Worm (Caenorhabditis elegans) whole organism, L4 larva: ENCODE results near the gene cln-3.3.

Source experiments
- F10B5.3 ChIP-seq: sonication (generic microtip); optimal IDR thresholded peaks from 2 replicates; lab custom pipeline; 2016; ENCODE audit warnings: mild to moderate bottlenecking, missing genetic modification characterization, missing compliant biosample characterization
- F26F4.8 ChIP-seq: fragments of 200-800 bp; sonication (Bioruptor generic); conservative IDR thresholded peaks from 2 replicates; pipeline ENCODE4 v1.3.6; 2022; ENCODE audit warnings: missing genetic modification characterization, missing compliant biosample characterization
- F44E2.7 ChIP-seq: fragments of 200-800 bp; sonication (Bioruptor generic); IDR thresholded peaks from 2 replicates; pipeline ENCODE4 v2.1.2; 2022; ENCODE audit warnings: missing genetic modification characterization, missing compliant biosample characterization
- T26A8.4 ChIP-seq: fragments of 200-800 bp; sonication (Bioruptor generic); IDR thresholded peaks from 2 replicates; pipeline ENCODE4 v1.3.6; 2022; ENCODE audit warnings: missing genetic modification characterization, missing compliant biosample characterization
- Y105C5A.15 ChIP-seq: fragments of 200-800 bp; sonication (Bioruptor generic); IDR thresholded peaks from 2 replicates; pipeline ENCODE4 v1.3.6; 2022; ENCODE audit warnings: missing genetic modification characterization, missing compliant biosample characterization
- aha-1 ChIP-seq: fragments of 150-350 bp; peaks from one replicate; lab custom pipeline; 2014; ENCODE audit warnings: missing biosample characterization, missing genetic modification characterization
- ceh-20 ChIP-seq: fragments of 200-800 bp; sonication (Bioruptor generic); IDR thresholded peaks from 2 replicates; pipeline ENCODE4 v1.3.6; 2022; ENCODE audit warnings: missing genetic modification reagents, missing genetic modification characterization, missing compliant biosample characterization
- ceh-28 ChIP-seq: fragments of 150-350 bp; optimal IDR thresholded peaks from 2 replicates; lab custom pipeline; 2014; ENCODE audit warnings: missing biosample characterization, missing genetic modification reagents, missing genetic modification characterization
- ceh-82 ChIP-seq: sonication (generic microtip); optimal IDR thresholded peaks from 2 replicates; lab custom pipeline; 2017; ENCODE audit warnings: missing biosample characterization, missing genetic modification characterization
- cey-2 ChIP-seq: sonication (generic microtip); optimal IDR thresholded peaks from 3 replicates; lab custom pipeline; 2017; ENCODE audit warnings: missing genetic modification characterization, mild to moderate bottlenecking, missing compliant biosample characterization, antibody characterized with exemption, borderline replicate concordance; ENCODE audit not compliant: insufficient read depth
- daf-19 ChIP-seq: fragments of 200-800 bp; sonication (Bioruptor generic); conservative IDR thresholded peaks from 2 replicates; pipeline ENCODE4 v1.3.6; 2022; ENCODE audit warnings: missing genetic modification characterization, missing compliant biosample characterization
- daf-8 ChIP-seq: fragments of 200-800 bp; sonication (Bioruptor generic); IDR thresholded peaks from 2 replicates; pipeline ENCODE4 v1.3.6; 2022; ENCODE audit warnings: missing genetic modification characterization, missing compliant biosample characterization
- dmd-6 ChIP-seq: fragments of 200-800 bp; sonication (Bioruptor generic); IDR thresholded peaks from 2 replicates; pipeline ENCODE4 v1.3.6; 2022; ENCODE audit warnings: missing genetic modification reagents, missing genetic modification characterization, missing compliant biosample characterization
- dmd-8 ChIP-seq: fragments of 200-800 bp; sonication (Bioruptor generic); IDR thresholded peaks from 2 replicates; pipeline ENCODE4 v1.3.6; 2022; ENCODE audit warnings: missing genetic modification characterization, missing compliant biosample characterization
- dve-1 ChIP-seq: sonication (generic microtip); optimal IDR thresholded peaks from 2 replicates; lab custom pipeline; 2017; ENCODE audit warnings: antibody characterized with exemption, mild to moderate bottlenecking, missing genetic modification characterization, missing compliant biosample characterization; ENCODE audit not compliant: insufficient read depth
- egl-27 ChIP-seq: sonication (generic microtip); optimal IDR thresholded peaks from 3 replicates; lab custom pipeline; 2017; ENCODE audit warnings: missing biosample characterization, missing genetic modification reagents, missing genetic modification characterization
- fkh-10 ChIP-seq: fragments of 150-350 bp; optimal IDR thresholded peaks from 2 replicates; lab custom pipeline; 2014; ENCODE audit warnings: missing biosample characterization, missing genetic modification reagents, missing genetic modification characterization
- gei-8 ChIP-seq: fragments of 200-800 bp; sonication (Bioruptor generic); optimal IDR thresholded peaks from 2 replicates; lab custom pipeline; 2018; ENCODE audit warnings: mild to moderate bottlenecking, missing genetic modification characterization, missing compliant biosample characterization
- hlh-11 ChIP-seq: fragments of 200-800 bp; sonication (Bioruptor generic); optimal IDR thresholded peaks from 2 replicates; lab custom pipeline; 2018; ENCODE audit warnings: mild to moderate bottlenecking, missing genetic modification characterization, missing compliant biosample characterization
- hlh-30 ChIP-seq: sonication (generic microtip); optimal IDR thresholded peaks from 2 replicates; lab custom pipeline; 2017; ENCODE audit warnings: antibody characterized with exemption, mild to moderate bottlenecking, missing genetic modification characterization, missing compliant biosample characterization; ENCODE audit not compliant: insufficient read depth
- hmg-1.1 ChIP-seq: fragments of 200-800 bp; sonication (Bioruptor generic); IDR thresholded peaks from 2 replicates; pipeline ENCODE4 v1.3.6; 2022; ENCODE audit warnings: missing genetic modification reagents, missing genetic modification characterization, missing compliant biosample characterization
- lim-7 ChIP-seq: fragments of 200-800 bp; sonication (Bioruptor generic); IDR thresholded peaks from 2 replicates; pipeline ENCODE4 v1.3.6; 2022; ENCODE audit warnings: missing genetic modification characterization, missing compliant biosample characterization
- lin-39 ChIP-seq: fragments of 150-350 bp; optimal IDR thresholded peaks from 2 replicates; lab custom pipeline; 2014; ENCODE audit warnings: missing biosample characterization, missing genetic modification reagents, missing genetic modification characterization
- madf-5 ChIP-seq, 2 experiments: fragments of 200-800 bp; sonication (Bioruptor generic); IDR thresholded peaks; 2 replicates each; pipeline ENCODE4 v1.3.6; 2022; ENCODE audit warnings: missing compliant biosample characterization in 2 of 2, missing genetic modification characterization in 2 of 2
- mes-2 ChIP-seq: sonication (generic microtip); optimal IDR thresholded peaks from 2 replicates; lab custom pipeline; 2016; ENCODE audit warnings: missing genotype, mild to moderate bottlenecking, missing genetic modification characterization, missing compliant biosample characterization; ENCODE audit not compliant: poor library complexity, severe bottlenecking
- mxl-2 ChIP-seq: fragments of 200-800 bp; sonication (Bioruptor generic); conservative IDR thresholded peaks from 2 replicates; pipeline ENCODE4 v1.3.6; 2022; ENCODE audit warnings: missing genetic modification reagents, missing genetic modification characterization, missing compliant biosample characterization
- mxl-3 ChIP-seq: fragments of 200-800 bp; sonication (Bioruptor generic); optimal IDR thresholded peaks from 2 replicates; lab custom pipeline; 2018; ENCODE audit warnings: mild to moderate bottlenecking, missing genetic modification characterization, missing compliant biosample characterization
- nhr-10 ChIP-seq: fragments of 150-350 bp; optimal IDR thresholded peaks from 2 replicates; lab custom pipeline; 2014; ENCODE audit warnings: missing biosample characterization, missing genetic modification characterization
- nhr-102 ChIP-seq: sonication (generic microtip); optimal IDR thresholded peaks from 2 replicates; lab custom pipeline; 2016; ENCODE audit warnings: mild to moderate bottlenecking, missing genetic modification characterization, moderate library complexity, missing compliant biosample characterization
- nhr-25 ChIP-seq: sonication (generic microtip); optimal IDR thresholded peaks from 2 replicates; lab custom pipeline; 2017; ENCODE audit warnings: missing genetic modification characterization, mild to moderate bottlenecking, missing compliant biosample characterization, antibody characterized with exemption, moderate library complexity, borderline replicate concordance; ENCODE audit not compliant: insufficient read depth
- nhr-28 ChIP-seq: fragments of 150-350 bp; optimal IDR thresholded peaks from 2 replicates; lab custom pipeline; 2014; ENCODE audit warnings: missing biosample characterization, missing genetic modification characterization
- nhr-41 ChIP-seq: fragments of 200-800 bp; sonication (Bioruptor generic); IDR thresholded peaks from 2 replicates; pipeline ENCODE4 v1.3.6; 2022; ENCODE audit warnings: missing genetic modification reagents, missing genetic modification characterization, missing compliant biosample characterization
- nhr-6 ChIP-seq: fragments of 150-350 bp; optimal IDR thresholded peaks from 2 replicates; lab custom pipeline; 2014; ENCODE audit warnings: missing biosample characterization, missing genetic modification characterization
- pqm-1 ChIP-seq: sonication (generic microtip); optimal IDR thresholded peaks from 2 replicates; lab custom pipeline; 2017; ENCODE audit warnings: missing biosample characterization, missing genetic modification characterization
- sdz-12 ChIP-seq: fragments of 200-800 bp; sonication (Bioruptor generic); optimal IDR thresholded peaks from 2 replicates; lab custom pipeline; 2018; ENCODE audit warnings: mild to moderate bottlenecking, missing genetic modification characterization, missing compliant biosample characterization
- set-16 ChIP-seq: fragments of 200-800 bp; sonication (Bioruptor generic); IDR thresholded peaks from 2 replicates; pipeline ENCODE4 v1.3.6; 2022; ENCODE audit warnings: missing genetic modification reagents, missing genetic modification characterization, missing compliant biosample characterization
- skn-1 ChIP-seq: fragments of 150-350 bp; optimal IDR thresholded peaks from 2 replicates; lab custom pipeline; 2014; ENCODE audit warnings: missing biosample characterization, missing genetic modification characterization
- snpc-4 ChIP-seq: fragments of 150-350 bp; optimal IDR thresholded peaks from 2 replicates; lab custom pipeline; 2014; ENCODE audit warnings: missing biosample characterization, missing genetic modification characterization
- spr-1 ChIP-seq: sonication (generic microtip); optimal IDR thresholded peaks from 2 replicates; lab custom pipeline; 2016; ENCODE audit warnings: mild to moderate bottlenecking, missing genetic modification characterization, missing compliant biosample characterization
- tag-97 ChIP-seq: fragments of 200-800 bp; sonication (Bioruptor generic); IDR thresholded peaks from 2 replicates; pipeline ENCODE4 v1.3.6; 2022; ENCODE audit warnings: missing genetic modification characterization, missing compliant biosample characterization
- tra-1 ChIP-seq: fragments of 200-800 bp; sonication (Bioruptor generic); IDR thresholded peaks from 2 replicates; pipeline ENCODE4 v1.3.6; 2022; ENCODE audit warnings: missing genetic modification reagents, missing genetic modification characterization, missing compliant biosample characterization
- unc-62 ChIP-seq, 3 experiments: fragments of 150-350 bp in 1 of 3; sonication (generic microtip); optimal IDR thresholded peaks in 2 of 3; peaks in 1 of 3; 1 replicate in 1 of 3; 2 replicates in 2 of 3; lab custom pipeline; 2014 to 2017; ENCODE audit warnings: missing biosample characterization in 3 of 3, missing genetic modification characterization in 3 of 3, missing genetic modification reagents in 3 of 3, missing genotype in 1 of 3
- zip-11 ChIP-seq: fragments of 200-800 bp; sonication (Bioruptor generic); IDR thresholded peaks from 2 replicates; pipeline ENCODE4 v1.3.6; 2022; ENCODE audit warnings: missing genetic modification characterization, missing compliant biosample characterization
- ztf-7 ChIP-seq: fragments of 150-350 bp; optimal IDR thresholded peaks from 2 replicates; lab custom pipeline; 2014; ENCODE audit warnings: missing biosample characterization, missing genetic modification characterization

The cln-3.3 gene

DNA sequence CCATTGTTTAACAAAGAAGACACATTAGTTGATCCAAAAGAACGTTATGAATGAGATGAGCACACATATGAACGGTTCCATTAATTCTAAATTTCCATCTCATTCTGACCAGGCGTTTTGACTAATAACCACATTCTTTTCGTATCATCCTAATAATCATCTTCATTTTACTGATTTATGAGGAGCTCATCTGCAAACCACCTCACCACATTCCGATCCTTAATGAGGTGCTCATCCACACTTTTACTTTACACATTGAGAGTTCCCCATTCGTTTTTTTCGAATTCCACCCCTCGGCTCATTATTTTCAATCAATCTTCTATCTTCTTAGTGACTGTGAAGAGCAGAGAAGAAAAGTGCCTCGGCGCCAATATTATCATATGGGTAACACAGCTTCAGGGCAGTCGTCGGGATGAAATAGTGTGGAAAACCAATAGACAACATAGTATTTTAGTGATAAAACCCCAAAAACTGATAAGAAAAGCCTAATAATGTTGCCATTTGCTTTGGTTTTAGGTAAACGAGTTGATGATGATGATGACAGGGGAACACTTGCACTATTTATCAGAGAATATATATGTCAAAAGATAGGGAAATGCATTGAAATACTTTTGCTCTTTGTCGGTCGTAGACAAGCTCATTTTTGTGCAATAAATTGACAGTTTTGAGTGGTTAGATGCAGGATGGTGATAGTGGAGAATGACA lies 31.7 kb upstream of the cln-3.3 start (continued):
- no peak for TF ChIP-seq tag-97 (GFP tag; lab: Robert Waterston, UW)
- no peak for TF ChIP-seq F44E2.7
- TF ChIP-seq lim-7 (GFP tag; lab: Robert Waterston, UW) = no peak
- TF ChIP-seq daf-8 (GFP tag; lab: Robert Waterston, UW) = no peak
- peak; percentile 78; the same call in 1 of the 2 replicates for TF ChIP-seq nhr-41 (GFP tag; lab: Robert Waterston, UW)
- no peak for TF ChIP-seq sdz-12 (GFP tag; lab: Kevin White, UChicago)
- peak; percentile 55 for TF ChIP-seq nhr-10 (tag; lab: Kevin White, UChicago)
- no peak for TF ChIP-seq lin-39 (tag; lab: Kevin White, UChicago)
- TF ChIP-seq hlh-30 (tag; lab: Kevin White, UChicago) = peak; percentile 40
- peak; percentile 99 for TF ChIP-seq pqm-1 (tag; lab: Kevin White, UChicago)
- peak; percentile 99 for TF ChIP-seq tra-1 (GFP tag; lab: Robert Waterston, UW)
- peak; percentile 78 for TF ChIP-seq ceh-20 (GFP tag; lab: Robert Waterston, UW)
- TF ChIP-seq ztf-7 = no peak
- TF ChIP-seq gei-8 (GFP tag; lab: Kevin White, UChicago) = peak; percentile 92
- peak; percentile 88 to 96 for TF ChIP-seq unc-62 (GFP tag; optimal IDR thresholded peaks at IDR 0.05 in 1 of 2; lab: Kevin White, UChicago)
- no peak for TF ChIP-seq unc-62 (tag; optimal IDR thresholded peaks at IDR 0.05; lab: Kevin White, UChicago)
- no peak for TF ChIP-seq daf-19 (GFP tag; lab: Robert Waterston, UW)
- TF ChIP-seq nhr-6 (tag; lab: Kevin White, UChicago) = peak; percentile 22
- TF ChIP-seq dve-1 (tag; lab: Kevin White, UChicago) = peak; percentile 96
- TF ChIP-seq snpc-4 (tag; lab: Kevin White, UChicago) = no peak
- peak; percentile 74 for TF ChIP-seq cey-2
- no peak for TF ChIP-seq nhr-25
- TF ChIP-seq mes-2 (tag; lab: Kevin White, UChicago) = peak; percentile 27
- no peak for TF ChIP-seq set-16 (GFP tag; lab: Robert Waterston, UW)
- TF ChIP-seq nhr-102 (tag; lab: Kevin White, UChicago) = peak; percentile 93

DNA sequence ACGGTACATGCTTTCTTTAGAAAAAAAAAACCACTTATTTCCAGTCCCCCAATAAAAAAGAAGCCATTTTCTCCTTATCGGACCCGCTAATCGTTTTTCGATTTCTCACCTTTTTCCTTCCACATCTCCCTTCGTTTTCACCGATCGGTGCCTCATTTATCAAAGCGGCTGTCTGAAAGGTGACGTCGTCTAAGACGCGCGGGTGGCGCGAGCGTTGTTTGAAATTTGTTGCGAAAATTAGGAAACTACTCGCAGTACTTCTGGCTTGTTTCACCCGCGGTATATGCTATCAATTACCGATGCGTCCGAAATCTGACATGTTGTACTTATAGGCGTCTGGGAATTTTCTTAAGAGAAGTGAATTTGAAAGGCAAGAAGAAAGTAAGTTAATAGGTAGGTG lies 30.7 kb upstream of the cln-3.3 start:
- TF ChIP-seq nhr-28 (tag; lab: Kevin White, UChicago) (peak; percentile 6), hlh-11 (peak; percentile 5), dmd-8 (GFP tag; lab: Robert Waterston, UW) (no peak), aha-1 (peak; percentile 81), mxl-3 (GFP tag; lab: Kevin White, UChicago) (peak; percentile 1), unc-62 (GFP tag; optimal IDR thresholded peaks at IDR 0.05 in 1 of 2; lab: Kevin White, UChicago) (peak in 1 of 2 experiments; percentile 93), unc-62 (tag; optimal IDR thresholded peaks at IDR 0.05; lab: Kevin White, UChicago) (no peak), skn-1 (tag; lab: Kevin White, UChicago) (no peak)

DNA sequence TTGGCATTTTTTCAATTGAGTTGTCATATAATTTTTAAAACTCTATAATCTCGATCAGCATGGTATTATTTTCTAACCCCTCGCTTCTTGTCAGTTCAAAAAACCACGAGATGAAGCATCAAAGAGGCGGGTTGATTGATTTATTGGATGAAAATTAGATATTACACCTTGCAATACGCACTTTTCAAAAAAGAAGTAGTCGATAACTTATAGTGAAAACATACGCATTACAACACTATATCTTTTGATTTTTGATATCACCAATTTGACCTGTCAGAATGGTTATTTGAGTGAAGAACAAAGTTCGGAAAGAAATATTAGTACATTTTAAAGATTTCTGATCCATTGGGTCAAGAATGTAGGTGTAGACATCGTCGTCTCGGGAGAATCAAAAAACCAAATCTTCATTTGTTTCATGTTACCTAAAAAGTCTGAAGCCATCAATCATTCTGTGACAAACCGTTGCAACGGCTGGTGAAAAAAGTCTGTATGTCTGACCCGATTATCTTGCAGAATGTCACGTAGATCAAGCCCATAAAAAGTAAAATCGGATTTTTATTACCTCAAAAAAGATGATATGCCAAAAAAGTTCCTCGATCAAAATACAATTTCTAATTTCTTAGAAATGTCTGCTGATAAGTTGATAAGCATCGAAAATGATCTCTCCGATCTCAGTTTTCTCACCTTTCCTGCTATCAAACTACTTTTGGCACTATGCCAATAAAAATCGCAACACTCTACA lies 29.6 kb upstream of the cln-3.3 start:
- TF ChIP-seq zip-11 (GFP tag; lab: Robert Waterston, UW) (no peak), egl-27 (tag; lab: Kevin White, UChicago) (no peak), madf-5 (GFP tag; IDR thresholded peaks at IDR 0.05; lab: Robert Waterston, UW) (no peak), ceh-20 (GFP tag; lab: Robert Waterston, UW) (peak; percentile 91), lin-39 (tag; lab: Kevin White, UChicago) (no peak), fkh-10 (GFP tag; lab: Kevin White, UChicago) (no peak), T26A8.4 (GFP tag; lab: Robert Waterston, UW) (no peak), ceh-82 (no peak), spr-1 (tag; lab: Kevin White, UChicago) (no peak), gei-8 (GFP tag; lab: Kevin White, UChicago) (no peak), cey-2 (no peak), Y105C5A.15 (GFP tag; lab: Robert Waterston, UW) (no peak), F10B5.3 (tag; lab: Kevin White, UChicago) (no peak), hmg-1.1 (GFP tag; lab: Robert Waterston, UW) (0 out of 2 replicates have a peak, but pooled peaks have one; percentile 13), aha-1 (peak; percentile 87), mes-2 (tag; lab: Kevin White, UChicago) (no peak), mxl-2 (GFP tag; lab: Robert Waterston, UW) (0 out of 2 replicates have a peak, but pooled peaks have one; percentile 27), ceh-28 (no peak), dve-1 (tag; lab: Kevin White, UChicago) (no peak), dmd-6 (GFP tag; lab: Robert Waterston, UW) (peak; percentile 92), F26F4.8 (GFP tag; lab: Robert Waterston, UW) (no peak)
